Worm (Caenorhabditis elegans) whole organism, L2 larva: ENCODE results near the gene mrp-7.
A peak's percentile ranks its signal among the peaks of the same experiment; 100 is the strongest.

Experiments used
- F13H6.1 ChIP-seq: sonication (generic microtip); optimal IDR thresholded peaks from 2 replicates; lab custom pipeline; 2016; ENCODE audit warnings: missing genetic modification characterization, missing compliant biosample characterization
- R02D3.7 ChIP-seq: fragments of 150-350 bp; optimal IDR thresholded peaks from 2 replicates; lab custom pipeline; 2014; ENCODE audit warnings: missing biosample characterization, missing genetic modification characterization
- Y55F3AM.14 ChIP-seq: fragments of 200-800 bp; sonication (Bioruptor generic); optimal IDR thresholded peaks from 2 replicates; lab custom pipeline; 2018; ENCODE audit warnings: mild to moderate bottlenecking, missing genetic modification characterization, missing compliant biosample characterization
- ZK546.5 ChIP-seq: sonication (generic microtip); optimal IDR thresholded peaks from 2 replicates; lab custom pipeline; 2017; ENCODE audit warnings: missing biosample characterization, missing genetic modification characterization
- alr-1 ChIP-seq: fragments of 150-350 bp; optimal IDR thresholded peaks from 2 replicates; lab custom pipeline; 2014; ENCODE audit warnings: missing biosample characterization, missing genetic modification characterization
- aly-2 ChIP-seq: fragments of 150-350 bp; optimal IDR thresholded peaks from 2 replicates; lab custom pipeline; 2014; ENCODE audit warnings: missing biosample characterization, missing genetic modification characterization
- ama-1 ChIP-seq: fragments of 150-350 bp; optimal IDR thresholded peaks from 2 replicates; lab custom pipeline; 2018; ENCODE audit warnings: inconsistent platforms
- blmp-1 ChIP-seq: sonication (generic microtip); optimal IDR thresholded peaks from 2 replicates; lab custom pipeline; 2017; ENCODE audit warnings: missing genetic modification characterization, mild to moderate bottlenecking, missing compliant biosample characterization, antibody characterized with exemption, moderate library complexity; ENCODE audit not compliant: insufficient read depth
- ceh-16 ChIP-seq: fragments of 150-350 bp; optimal IDR thresholded peaks from 2 replicates; lab custom pipeline; 2014; ENCODE audit warnings: missing biosample characterization, missing genetic modification characterization
- egl-27 ChIP-seq: sonication (generic microtip); optimal IDR thresholded peaks from 3 replicates; lab custom pipeline; 2017; ENCODE audit warnings: missing biosample characterization, missing genetic modification reagents, missing genetic modification characterization
- elt-3 ChIP-seq: sonication (generic microtip); optimal IDR thresholded peaks from 2 replicates; lab custom pipeline; 2017; ENCODE audit warnings: missing biosample characterization, missing genetic modification characterization
- fos-1 ChIP-seq: fragments of 150-350 bp; optimal IDR thresholded peaks from 2 replicates; lab custom pipeline; 2014; ENCODE audit warnings: missing biosample characterization, missing genetic modification characterization
- gmeb-1 ChIP-seq: fragments of 150-350 bp; optimal IDR thresholded peaks from 2 replicates; lab custom pipeline; 2014; ENCODE audit warnings: missing biosample characterization, missing genetic modification characterization
- lin-13 ChIP-seq: fragments of 150-350 bp; optimal IDR thresholded peaks from 2 replicates; lab custom pipeline; 2014; ENCODE audit warnings: missing biosample characterization, missing genetic modification reagents, missing genetic modification characterization
- lin-39 ChIP-seq: fragments of 150-350 bp; optimal IDR thresholded peaks from 2 replicates; lab custom pipeline; 2014; ENCODE audit warnings: missing biosample characterization, missing genetic modification reagents, missing genetic modification characterization
- lsy-2 ChIP-seq, 2 experiments: fragments of 150-350 bp in 1 of 2; sonication (generic microtip) in 1 of 2; optimal IDR thresholded peaks; 2 replicates each; lab custom pipeline; 2014 to 2017; ENCODE audit warnings: missing biosample characterization in 2 of 2, missing genetic modification characterization in 2 of 2
- mbf-1 ChIP-seq: sonication (generic microtip); optimal IDR thresholded peaks from 2 replicates; lab custom pipeline; 2017; ENCODE audit warnings: missing biosample characterization, missing genetic modification characterization
- mdl-1 ChIP-seq, 2 experiments: fragments of 150-350 bp in 1 of 2; sonication (generic microtip) in 1 of 2; optimal IDR thresholded peaks; 2 replicates each; lab custom pipeline; 2017; ENCODE audit warnings: missing biosample characterization in 2 of 2, missing genetic modification characterization in 2 of 2
- nhr-10 ChIP-seq: sonication (generic microtip); optimal IDR thresholded peaks from 2 replicates; lab custom pipeline; 2017; ENCODE audit warnings: missing biosample characterization, missing genetic modification characterization
- nhr-11 ChIP-seq: fragments of 150-350 bp; optimal IDR thresholded peaks from 2 replicates; lab custom pipeline; 2014; ENCODE audit warnings: missing biosample characterization, missing genetic modification characterization
- nhr-129 ChIP-seq: fragments of 150-350 bp; optimal IDR thresholded peaks from 2 replicates; lab custom pipeline; 2014; ENCODE audit warnings: missing biosample characterization, missing genetic modification characterization
- nhr-23 ChIP-seq: fragments of 150-350 bp; optimal IDR thresholded peaks from 2 replicates; lab custom pipeline; 2014; ENCODE audit warnings: missing biosample characterization, missing genetic modification reagents, missing genetic modification characterization
- nhr-237 ChIP-seq: fragments of 150-350 bp; optimal IDR thresholded peaks from 2 replicates; lab custom pipeline; 2014; ENCODE audit warnings: missing biosample characterization, missing genetic modification characterization
- nhr-25 ChIP-seq: fragments of 150-350 bp; sonication (generic microtip); optimal IDR thresholded peaks from 3 replicates; lab custom pipeline; 2014; ENCODE audit warnings: missing biosample characterization, missing genetic modification characterization
- nhr-77 ChIP-seq: fragments of 150-350 bp; optimal IDR thresholded peaks from 2 replicates; lab custom pipeline; 2014; ENCODE audit warnings: missing biosample characterization, missing genetic modification characterization
- peb-1 ChIP-seq: fragments of 150-350 bp; optimal IDR thresholded peaks from 2 replicates; lab custom pipeline; 2014; ENCODE audit warnings: missing biosample characterization, missing genetic modification characterization
- sma-3 ChIP-seq: sonication (generic microtip); optimal IDR thresholded peaks from 2 replicates; lab custom pipeline; 2016; ENCODE audit warnings: missing genetic modification reagents, missing genetic modification characterization, missing compliant biosample characterization
- sma-9 ChIP-seq, 2 experiments: fragments of 150-350 bp in 1 of 2; sonication (generic microtip) in 1 of 2; optimal IDR thresholded peaks; 2 replicates each; lab custom pipeline; 2014 to 2016; ENCODE audit warnings: missing genetic modification characterization in 2 of 2, mild to moderate bottlenecking in 1 of 2, missing biosample characterization in 1 of 2, missing compliant biosample characterization in 1 of 2, missing genetic modification reagents in 1 of 2, moderate library complexity in 1 of 2
- unc-55 ChIP-seq: fragments of 150-350 bp; sonication (generic microtip); optimal IDR thresholded peaks from 3 replicates; lab custom pipeline; 2014; ENCODE audit warnings: missing biosample characterization, missing genetic modification reagents, missing genetic modification characterization
- zag-1 ChIP-seq: fragments of 150-350 bp; optimal IDR thresholded peaks from 2 replicates; lab custom pipeline; 2014; ENCODE audit warnings: missing biosample characterization, missing genetic modification characterization
- ztf-1 ChIP-seq: fragments of 200-800 bp; sonication (Bioruptor generic); conservative IDR thresholded peaks from 2 replicates; pipeline ENCODE4 v1.3.6; 2022; ENCODE audit warnings: missing genetic modification characterization, missing compliant biosample characterization
- ztf-11 ChIP-seq: sonication (generic microtip); optimal IDR thresholded peaks from 2 replicates; lab custom pipeline; 2017; ENCODE audit warnings: missing biosample characterization, missing genetic modification characterization
- ztf-4 ChIP-seq: fragments of 150-350 bp; optimal IDR thresholded peaks from 2 replicates; lab custom pipeline; 2014; ENCODE audit warnings: missing biosample characterization, missing genetic modification characterization

Gene mrp-7

ce11 chrV:19645572-19646155 is 29.0 kb upstream of the mrp-7 start, which contains the start of gene Y43F8C.9:
Gene Y43F8C.9, plus strand, starts transcription at chrV:19646105.
- TF ChIP-seq elt-3 (tag; lab: Kevin White, UChicago) (no peak), mbf-1 (no peak)

- TF ChIP-seq aly-2 (tag; lab: Kevin White, UChicago) = no peak
- TF ChIP-seq nhr-23 = no peak
- TF ChIP-seq lin-13 = no peak
These were observed 19.5 kb upstream of the mrp-7 start, which contains the start of gene dmd-3 for ce11 chrV:19655151-19655550. Gene dmd-3, minus strand, starts transcription at chrV:19655251.

- no peak for TF ChIP-seq F13H6.1
- TF ChIP-seq peb-1 = no peak
- TF ChIP-seq alr-1 (tag; lab: Kevin White, UChicago) = no peak
- TF ChIP-seq nhr-129 = no peak
- TF ChIP-seq nhr-11 = no peak
- TF ChIP-seq elt-3 (tag; lab: Kevin White, UChicago) = no peak
- TF ChIP-seq aly-2 (tag; lab: Kevin White, UChicago) = no peak
- no peak for TF ChIP-seq mbf-1
- no peak for TF ChIP-seq R02D3.7 (tag; lab: Kevin White, UChicago)
- TF ChIP-seq lin-39 = no peak
- no peak for TF ChIP-seq ztf-1
- TF ChIP-seq nhr-10 (tag; lab: Kevin White, UChicago) = no peak
These were observed 10.1 kb upstream of the mrp-7 start for ce11 chrV:19664574-19664973.

- TF ChIP-seq nhr-129 (peak; percentile 33), peb-1 (no peak), nhr-25 (tag; lab: Kevin White, UChicago) (peak; percentile 54), nhr-237 (tag; lab: Kevin White, UChicago) (no peak), mdl-1 (tag; optimal IDR thresholded peaks at IDR 0.05; lab: Kevin White, UChicago) (no peak), mbf-1 (no peak)
These were observed 8.3 kb upstream of the mrp-7 start for ce11 chrV:19666308-19666707.

ce11 chrV:19667716-19668115 is 6.9 kb upstream of the mrp-7 start:
- TF ChIP-seq ztf-1 (no peak), elt-3 (tag; lab: Kevin White, UChicago) (no peak), unc-55 (GFP tag; lab: Kevin White, UChicago) (no peak), ama-1 (no peak), ztf-11 (tag; lab: Kevin White, UChicago) (no peak), blmp-1 (no peak), nhr-77 (tag; lab: Kevin White, UChicago) (no peak), lin-39 (no peak), aly-2 (tag; lab: Kevin White, UChicago) (no peak)

ce11 chrV:19668213-19668612 is 6.4 kb upstream of the mrp-7 start:
- TF ChIP-seq ztf-4 (tag; lab: Kevin White, UChicago) (no peak), lin-39 (no peak), sma-3 (GFP tag; lab: Kevin White, UChicago) (no peak), egl-27 (no peak), ZK546.5 (tag; lab: Kevin White, UChicago) (no peak), Y55F3AM.14 (GFP tag; lab: Kevin White, UChicago) (no peak), aly-2 (tag; lab: Kevin White, UChicago) (no peak), fos-1 (no peak), gmeb-1 (no peak), sma-9 (GFP tag; optimal IDR thresholded peaks at IDR 0.05; lab: Kevin White, UChicago) (no peak), sma-9 (tag; optimal IDR thresholded peaks at IDR 0.05; lab: Kevin White, UChicago) (no peak), zag-1 (no peak), unc-55 (GFP tag; lab: Kevin White, UChicago) (no peak), peb-1 (no peak), nhr-10 (tag; lab: Kevin White, UChicago) (no peak), mdl-1 (tag; optimal IDR thresholded peaks at IDR 0.05; lab: Kevin White, UChicago) (no peak), nhr-237 (tag; lab: Kevin White, UChicago) (no peak), ceh-16 (tag; lab: Kevin White, UChicago) (no peak), lsy-2 (tag; optimal IDR thresholded peaks at IDR 0.05; lab: Kevin White, UChicago) (no peak), blmp-1 (no peak)
